Worm (Caenorhabditis elegans): Measurements from ENCODE around the gene bbs-5.
"Not testable (repeated sequence)": the region's sequence is repeated elsewhere in the genome, so short reads cannot be mapped to it uniquely, and the experiment has no call there.

ce11 chrIII:10266824-10267223 is 5.2 kb upstream of the bbs-5 start, which contains the start of gene inpp-4B:
- TF ChIP-seq him-1, dao-5, W03F9.2 (tag; optimal IDR thresholded peaks at IDR 0.05): not testable (repeated sequence)

Data from whole organism, L4/young adult.